Worm (Caenorhabditis elegans): Measurements from ENCODE around the gene F56D6.19.

DNA sequence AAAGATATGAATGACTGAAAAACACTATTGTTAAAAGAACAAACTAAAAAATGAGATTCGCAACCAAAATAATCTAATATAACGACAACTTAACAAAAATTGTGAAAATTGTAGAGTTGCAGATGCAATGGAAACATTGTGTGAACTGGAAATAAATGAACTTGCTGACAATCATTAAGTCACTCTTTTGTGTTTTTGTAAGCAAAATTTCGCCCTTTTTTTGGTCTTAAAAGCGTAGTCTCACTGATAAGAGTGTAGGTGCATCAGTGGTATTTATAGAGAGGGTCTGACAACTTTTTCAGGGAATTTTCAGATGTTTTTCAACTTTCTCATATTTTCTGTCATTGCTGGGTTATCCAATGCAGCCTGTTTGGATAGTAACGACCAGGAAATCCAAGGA is 11.6 kb downstream of the F56D6.19 start, which contains the start of gene clec-68:
- TF ChIP-seq tra-4 (tag; optimal IDR thresholded peaks at IDR 0.05) (no peak), ama-1 (optimal IDR thresholded peaks at IDR 0.05) (no peak), F13C5.2 (tag; optimal IDR thresholded peaks at IDR 0.05) (no peak), hmg-4 (GFP tag; optimal IDR thresholded peaks at IDR 0.05) (no peak), flt-1 (GFP tag; IDR thresholded peaks at IDR 0.05) (no peak), ets-7 (tag; optimal IDR thresholded peaks at IDR 0.05) (no peak)
